Fruit fly (Drosophila melanogaster): ENCODE data around the gene yem.

Gene yem

dm6 chr3R:29122817-29123611 lies at the start of gene yem, which contains the start of gene Ctl2 (continued):
- peak; percentile 66 for TF ChIP-seq CG1603 (tag; optimal IDR thresholded peaks at IDR 0.05)
- no peak for TF ChIP-seq ERR (GFP tag; optimal IDR thresholded peaks at IDR 0.05)
- no peak for TF ChIP-seq Poxn (GFP tag; IDR thresholded peaks at IDR 0.05)
- peak; percentile 68 for TF ChIP-seq CG30020 (tag; optimal IDR thresholded peaks at IDR 0.05)
- TF ChIP-seq CG4360 (GFP tag; IDR thresholded peaks at IDR 0.05) = no peak
- TF ChIP-seq Ets65A (GFP tag) = peak; percentile 99
- TF ChIP-seq Optix (GFP tag; IDR thresholded peaks at IDR 0.05) = no peak
- no peak; the same call in 2 of the 3 replicates for TF ChIP-seq CG34224 (GFP tag; IDR thresholded peaks at IDR 0.05; ENCODE audit: partially characterized antibody)
- TF ChIP-seq tgo (GFP tag; IDR thresholded peaks at IDR 0.05) = peak; percentile 58; the same call in 1 of the 3 replicates
- peak; percentile 47 for TF ChIP-seq Fer1 (GFP tag; optimal IDR thresholded peaks at IDR 0.05)
- no peak for TF ChIP-seq CG2129 (GFP tag; IDR thresholded peaks at IDR 0.05; ENCODE audit: partially characterized antibody)
- TF ChIP-seq CG17802 (tag; optimal IDR thresholded peaks at IDR 0.05) = peak; percentile 71
- TF ChIP-seq bab2 (GFP tag; optimal IDR thresholded peaks at IDR 0.05) = peak; percentile 81
- TF ChIP-seq CoRest (tag; optimal IDR thresholded peaks at IDR 0.05) = peak; percentile 83
- peak; percentile 63 for TF ChIP-seq p53 (GFP tag; optimal IDR thresholded peaks at IDR 0.05)
- peak; percentile 77 for TF ChIP-seq Meics (GFP tag; optimal IDR thresholded peaks at IDR 0.05)
- peak; percentile 68 for TF ChIP-seq CG34422 (GFP tag; IDR thresholded peaks at IDR 0.05)
- peak; percentile 11 for TF ChIP-seq Dp (GFP tag; optimal IDR thresholded peaks at IDR 0.05)
- TF ChIP-seq CG4282 (GFP tag; optimal IDR thresholded peaks at IDR 0.05) = peak; percentile 55
- peak; percentile 86 for TF ChIP-seq Dip3 (GFP tag; optimal IDR thresholded peaks at IDR 0.05)
- no peak for TF ChIP-seq corto (GFP tag; optimal IDR thresholded peaks at IDR 0.05)
- TF ChIP-seq ewg (GFP tag; optimal IDR thresholded peaks at IDR 0.05) = peak; percentile 61
- TF ChIP-seq ftz-f1 (GFP tag; optimal IDR thresholded peaks at IDR 0.05) = peak; percentile 46
- TF ChIP-seq H2.0 (GFP tag; IDR thresholded peaks at IDR 0.05) = peak; percentile 57; the same call in 1 of the 2 replicates
- TF ChIP-seq CG8281 (tag; optimal IDR thresholded peaks at IDR 0.05) = peak; percentile 6
- TF ChIP-seq ab (GFP tag; optimal IDR thresholded peaks at IDR 0.05) = peak; percentile 58
- peak; percentile 68 for TF ChIP-seq CG17186 (GFP tag; optimal IDR thresholded peaks at IDR 0.05)
- peak; percentile 87 for TF ChIP-seq CG13624 (GFP tag; optimal IDR thresholded peaks at IDR 0.05)
- TF ChIP-seq salm (tag; optimal IDR thresholded peaks at IDR 0.05) = no peak
- peak; percentile 77 for TF ChIP-seq Side (GFP tag; optimal IDR thresholded peaks at IDR 0.05)
- TF ChIP-seq CG6272 (GFP tag; IDR thresholded peaks at IDR 0.05) = peak; percentile 67; the same call in 1 of the 2 replicates
- peak; percentile 7; the same call in 1 of the 3 replicates for TF ChIP-seq CG16813 (GFP tag; IDR thresholded peaks at IDR 0.05; ENCODE audit: partially characterized antibody)
- peak; percentile 44 for TF ChIP-seq Drgx (GFP tag; IDR thresholded peaks at IDR 0.05)
- TF ChIP-seq inv (GFP tag; IDR thresholded peaks at IDR 0.05; ENCODE audit: partially characterized antibody) = peak; percentile 19; the same call in 1 of the 2 replicates
- TF ChIP-seq CG18476 (GFP tag; optimal IDR thresholded peaks at IDR 0.05) = peak; percentile 76
- peak; percentile 80 for TF ChIP-seq CG12744 (GFP tag; optimal IDR thresholded peaks at IDR 0.05)
- TF ChIP-seq CG15269 (tag; optimal IDR thresholded peaks at IDR 0.05) = peak; percentile 63
- TF ChIP-seq CG10209 (GFP tag; optimal IDR thresholded peaks at IDR 0.05) = peak; percentile 46
- peak; percentile 31 for TF ChIP-seq luna (GFP tag; optimal IDR thresholded peaks at IDR 0.05)
- TF ChIP-seq CG17328 (GFP tag; IDR thresholded peaks at IDR 0.05) = peak; percentile 18
- TF ChIP-seq Doc3 (GFP tag; IDR thresholded peaks at IDR 0.05; ENCODE audit: partially characterized antibody) = 0 out of 3 replicates have a peak, but pooled peaks have one; percentile 27
- peak; percentile 68 to 84 for TF ChIP-seq dpn (GFP tag; optimal IDR thresholded peaks at IDR 0.05)
- TF ChIP-seq CG16863 (GFP tag; optimal IDR thresholded peaks at IDR 0.05) = peak; percentile 82
- peak; percentile 37; the same call in 1 of the 2 replicates for TF ChIP-seq ttk (GFP tag; IDR thresholded peaks at IDR 0.05)
- peak; percentile 40 for TF ChIP-seq zen (tag; optimal IDR thresholded peaks at IDR 0.05)
- TF ChIP-seq CG31388 (GFP tag; optimal IDR thresholded peaks at IDR 0.05) = peak; percentile 50
- TF ChIP-seq Dref (GFP tag; IDR thresholded peaks at IDR 0.05) = peak; percentile 47
- TF ChIP-seq CkIIα-i1 (GFP tag; IDR thresholded peaks at IDR 0.05) = no peak
- TF ChIP-seq Adf1 (GFP tag; IDR thresholded peaks at IDR 0.05) = peak; percentile 7; the same call in 1 of the 2 replicates

Measured in whole organism, embryonic.